Worm (Caenorhabditis elegans) whole organism, late embryonic: ENCODE measurements around the gene srx-51.

Experiments
- F13H6.1 ChIP-seq: sonication (generic microtip); optimal IDR thresholded peaks from 2 replicates; lab custom pipeline; 2016; ENCODE audit warnings: missing genetic modification characterization, missing compliant biosample characterization
- ama-1 ChIP-seq: fragments of 150-350 bp; optimal IDR thresholded peaks from 2 replicates; lab custom pipeline; 2014
- ceh-19 ChIP-seq: fragments of 200-800 bp; sonication (Bioruptor generic); optimal IDR thresholded peaks from 2 replicates; lab custom pipeline; 2018; ENCODE audit warnings: mild to moderate bottlenecking, missing genetic modification characterization, missing compliant biosample characterization
- ceh-22 ChIP-seq: sonication (generic microtip); optimal IDR thresholded peaks from 2 replicates; lab custom pipeline; 2017; ENCODE audit warnings: missing biosample characterization, missing genetic modification characterization
- dve-1 ChIP-seq: sonication (generic microtip); optimal IDR thresholded peaks from 2 replicates; lab custom pipeline; 2017; ENCODE audit warnings: antibody characterized with exemption, mild to moderate bottlenecking, missing genetic modification characterization, missing compliant biosample characterization
- hlh-30 ChIP-seq: sonication (generic microtip); optimal IDR thresholded peaks from 2 replicates; lab custom pipeline; 2017; ENCODE audit warnings: antibody characterized with exemption, missing genetic modification characterization, missing compliant biosample characterization; ENCODE audit not compliant: insufficient read depth
- nhr-232 ChIP-seq: sonication (generic microtip); optimal IDR thresholded peaks from 2 replicates; lab custom pipeline; 2016; ENCODE audit warnings: missing genetic modification characterization, missing compliant biosample characterization
- npax-4 ChIP-seq: sonication (generic microtip); optimal IDR thresholded peaks from 2 replicates; lab custom pipeline; 2016; ENCODE audit warnings: missing genetic modification characterization, missing compliant biosample characterization
- pha-4 ChIP-seq: fragments of 150-350 bp; optimal IDR thresholded peaks from 2 replicates; lab custom pipeline; 2018; ENCODE audit warnings: missing biosample characterization, missing genetic modification reagents, missing genetic modification characterization
- ttx-3 ChIP-seq: sonication (generic microtip); optimal IDR thresholded peaks from 2 replicates; lab custom pipeline; 2016; ENCODE audit warnings: missing genetic modification reagents, missing genetic modification characterization, missing compliant biosample characterization
- unc-3 ChIP-seq, 2 experiments: fragments of 200-800 bp in 1 of 2; sonication (Bioruptor generic) in 1 of 2; sonication (generic microtip) in 1 of 2; conservative IDR thresholded peaks in 1 of 2; optimal IDR thresholded peaks in 1 of 2; 2 replicates each; pipeline versions ENCODE4 v1.3.6 to Lab custom; 2016 to 2022; ENCODE audit warnings: missing compliant biosample characterization in 2 of 2, missing genetic modification characterization in 2 of 2, missing genetic modification reagents in 1 of 2
- unc-55 ChIP-seq: sonication (generic microtip); optimal IDR thresholded peaks from 2 replicates; lab custom pipeline; 2017; ENCODE audit warnings: missing biosample characterization, missing genetic modification reagents, missing genetic modification characterization
- unc-86 ChIP-seq: sonication (generic microtip); optimal IDR thresholded peaks from 2 replicates; lab custom pipeline; 2016; ENCODE audit warnings: missing genetic modification characterization, missing compliant biosample characterization

DNA sequence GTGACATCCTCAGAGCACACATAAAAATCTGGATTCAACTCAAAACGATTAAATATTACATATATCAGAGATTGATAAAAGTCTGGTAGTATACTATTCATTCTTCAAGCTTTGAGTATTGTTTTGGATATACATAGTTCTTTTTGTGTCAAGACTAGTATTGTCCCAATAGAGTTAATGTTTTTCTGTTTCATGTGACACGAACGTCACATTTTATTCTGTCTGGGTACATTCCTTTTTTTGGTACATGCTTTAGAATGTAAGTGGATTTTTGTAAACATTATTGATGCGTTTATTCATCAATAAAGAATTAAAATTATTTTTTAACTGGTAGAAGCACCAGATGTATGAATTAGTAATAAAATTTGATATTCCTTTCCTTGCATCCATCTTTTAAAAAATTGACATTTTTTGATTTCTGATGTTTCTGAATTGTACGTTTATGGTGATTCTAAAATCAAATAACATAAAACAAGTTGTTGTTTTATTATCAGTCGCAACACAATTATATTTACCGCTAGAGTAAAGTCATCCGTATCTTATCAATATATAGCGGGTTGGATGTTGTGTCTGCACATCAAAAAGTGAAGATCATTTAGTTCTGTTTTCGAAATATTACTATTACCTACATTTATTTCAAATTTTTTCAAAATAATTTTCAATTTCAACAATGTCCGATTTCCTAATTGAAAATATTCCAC is 34.3 kb downstream of the srx-51 start, which contains the start of the genes srt-22 and nhr-246:
- TF ChIP-seq unc-3 (GFP tag; conservative IDR thresholded peaks at IDR 0.05; lab: Robert Waterston, UW) (no peak), unc-3 (tag; optimal IDR thresholded peaks at IDR 0.05; lab: Kevin White, UChicago) (no peak), ceh-22 (tag; lab: Kevin White, UChicago) (no peak), pha-4 (no peak), nhr-232 (tag; lab: Kevin White, UChicago) (no peak), unc-86 (tag; lab: Kevin White, UChicago) (no peak), ttx-3 (no peak), ama-1 (lab: Kevin White, UChicago) (no peak), unc-55 (GFP tag; lab: Kevin White, UChicago) (no peak), npax-4 (tag; lab: Kevin White, UChicago) (no peak), F13H6.1 (tag; lab: Kevin White, UChicago) (no peak), ceh-19 (GFP tag; lab: Kevin White, UChicago) (no peak), hlh-30 (no peak), dve-1 (tag; lab: Kevin White, UChicago) (no peak)
